Worm (Caenorhabditis elegans): Measurements from ENCODE around the gene alh-10.

The alh-10 gene

DNA sequence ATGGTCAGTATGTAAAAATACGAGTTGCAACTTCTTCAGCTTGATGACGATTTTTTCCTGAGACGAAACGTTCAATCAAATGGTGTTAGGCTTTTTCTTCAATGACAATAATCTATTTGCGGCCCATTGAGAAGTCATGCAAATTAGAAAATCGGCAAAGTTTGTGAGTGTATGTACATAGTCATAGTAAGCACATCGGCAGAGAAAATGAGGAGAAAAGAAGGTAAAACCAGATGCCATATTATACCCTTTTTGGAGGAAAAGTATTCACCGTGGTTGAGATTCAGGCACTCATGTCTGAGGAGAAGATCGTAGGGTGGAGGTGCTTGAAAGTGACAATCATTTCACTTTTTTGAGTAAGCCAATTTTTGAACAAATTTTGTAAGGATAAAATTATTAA lies 47.1 kb downstream of the alh-10 start, which contains the start of gene C36B7.5:
TSS of gene C36B7.5 (minus strand) at position 101 of the 400 bp plus-strand sequence.
- TF ChIP-seq nhr-237 (tag; optimal IDR thresholded peaks at IDR 0.05) (no peak), ztf-4 (tag; optimal IDR thresholded peaks at IDR 0.05) (no peak), alr-1 (tag; optimal IDR thresholded peaks at IDR 0.05) (no peak), lsy-2 (tag; optimal IDR thresholded peaks at IDR 0.05) (no peak), C34F6.9 (tag; optimal IDR thresholded peaks at IDR 0.05) (no peak), fos-1 (tag; optimal IDR thresholded peaks at IDR 0.05) (no peak), crh-2 (tag; optimal IDR thresholded peaks at IDR 0.05) (no peak), nhr-77 (tag; optimal IDR thresholded peaks at IDR 0.05) (no peak), snpc-4 (tag; optimal IDR thresholded peaks at IDR 0.05) (no peak)
